Fruit fly (Drosophila melanogaster): Measurements from ENCODE around the gene lft.
A peak's percentile ranks its signal among the peaks of the same experiment; 100 is the strongest.

The lft gene

DNA sequence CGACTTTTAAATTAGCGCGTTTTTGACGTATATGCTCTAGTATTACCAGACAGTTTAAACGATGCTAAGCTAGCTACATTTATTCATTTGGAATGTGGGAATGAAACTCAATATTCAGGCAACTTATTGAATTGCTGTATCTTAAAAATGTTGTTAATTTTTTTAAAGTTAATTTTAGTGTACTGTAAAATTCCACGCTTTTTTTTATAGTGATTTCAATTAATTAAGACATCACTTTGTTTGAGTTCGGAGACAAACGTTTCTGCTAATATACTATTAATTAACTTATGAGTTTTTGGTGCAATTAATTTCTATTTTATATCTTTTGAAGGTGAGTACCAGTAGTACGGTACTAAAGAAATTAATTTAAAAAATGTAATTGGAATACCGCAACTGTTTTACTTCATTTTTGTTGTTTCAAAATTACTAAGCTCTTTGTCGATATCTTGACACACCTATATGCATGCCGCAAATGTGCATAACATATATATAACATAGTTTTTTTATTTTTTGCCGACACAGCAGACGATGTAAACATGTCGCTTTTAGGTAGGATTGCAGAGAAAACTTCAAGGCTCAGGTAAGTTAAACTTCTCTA is 22.0 kb downstream of the lft start, which contains the start of the genes Cdk1 and mRpS7 (continued):
- TF ChIP-seq so (GFP tag; IDR thresholded peaks at IDR 0.05) (0 out of 3 replicates have a peak, but pooled peaks have one; percentile 34), Dbx (GFP tag; IDR thresholded peaks at IDR 0.05) (peak; percentile 63; the same call in 2 of the 3 replicates), Hmr (GFP tag; optimal IDR thresholded peaks at IDR 0.05) (peak; percentile 73), bab2 (GFP tag; optimal IDR thresholded peaks at IDR 0.05) (peak; percentile 59), az2 (GFP tag; optimal IDR thresholded peaks at IDR 0.05) (peak; percentile 67), CG2129 (GFP tag; IDR thresholded peaks at IDR 0.05; ENCODE audit: partially characterized antibody) (no peak), CoRest (tag; optimal IDR thresholded peaks at IDR 0.05) (peak; percentile 90), hth (optimal IDR thresholded peaks at IDR 0.05) (no peak), CG10462 (GFP tag; optimal IDR thresholded peaks at IDR 0.05) (peak; percentile 46), E2f2 (GFP tag; IDR thresholded peaks at IDR 0.05) (peak; percentile 82), zfh2 (GFP tag; optimal IDR thresholded peaks at IDR 0.05) (peak; percentile 52), NC2β (GFP tag; optimal IDR thresholded peaks at IDR 0.05) (peak; percentile 31), wek (GFP tag; optimal IDR thresholded peaks at IDR 0.05) (peak; percentile 57), CG13775 (GFP tag; optimal IDR thresholded peaks at IDR 0.05) (peak; percentile 80), PHDP (tag; optimal IDR thresholded peaks at IDR 0.05) (peak; percentile 81), CG8388 (GFP tag; optimal IDR thresholded peaks at IDR 0.05) (peak; percentile 79), aop (GFP tag; IDR thresholded peaks at IDR 0.05) (no peak), ttk (GFP tag; IDR thresholded peaks at IDR 0.05) (peak; percentile 63; the same call in 1 of the 2 replicates), CG1529 (GFP tag; optimal IDR thresholded peaks at IDR 0.05) (peak; percentile 45), slou (GFP tag; optimal IDR thresholded peaks at IDR 0.05) (peak; percentile 45), zfh1 (GFP tag; IDR thresholded peaks at IDR 0.05) (peak; percentile 73), CG3065 (GFP tag; optimal IDR thresholded peaks at IDR 0.05) (no peak), dati (GFP tag; IDR thresholded peaks at IDR 0.05) (peak; percentile 16; the same call in 1 of the 2 replicates), Atf6 (GFP tag; IDR thresholded peaks at IDR 0.05) (peak; percentile 79), CG15601 (tag; optimal IDR thresholded peaks at IDR 0.05) (peak; percentile 75), CG17328 (GFP tag; IDR thresholded peaks at IDR 0.05) (peak; percentile 70), dmrt11E (tag; optimal IDR thresholded peaks at IDR 0.05) (peak; percentile 71), Myb (GFP tag; optimal IDR thresholded peaks at IDR 0.05) (peak; percentile 40), CG7357 (GFP tag; IDR thresholded peaks at IDR 0.05) (peak; percentile 65; the same call in 2 of the 3 replicates), Ravus (GFP tag; IDR thresholded peaks at IDR 0.05) (no peak; the same call in 1 of the 2 replicates), nmo (GFP tag; optimal IDR thresholded peaks at IDR 0.05) (peak; percentile 92), Hmx (GFP tag; optimal IDR thresholded peaks at IDR 0.05) (peak; percentile 37), CG12219 (GFP tag; optimal IDR thresholded peaks at IDR 0.05) (peak; percentile 33), CG10267 (tag; optimal IDR thresholded peaks at IDR 0.05) (peak; percentile 74), CG34376 (GFP tag; optimal IDR thresholded peaks at IDR 0.05) (no peak), tna (GFP tag; IDR thresholded peaks at IDR 0.05; ENCODE audit: partially characterized antibody) (no peak), MESR4 (GFP tag; optimal IDR thresholded peaks at IDR 0.05) (peak; percentile 62), CG14965 (GFP tag; optimal IDR thresholded peaks at IDR 0.05; ENCODE audit: borderline replicate concordance) (no peak), CG8281 (tag; optimal IDR thresholded peaks at IDR 0.05) (no peak), CG12391 (tag; optimal IDR thresholded peaks at IDR 0.05) (peak; percentile 89), ara (GFP tag; IDR thresholded peaks at IDR 0.05) (no peak), Nf-YB (GFP tag; optimal IDR thresholded peaks at IDR 0.05) (peak; percentile 51), CG13287 (GFP tag; IDR thresholded peaks at IDR 0.05; ENCODE audit: partially characterized antibody) (no peak), unpg (GFP tag; optimal IDR thresholded peaks at IDR 0.05) (peak; percentile 79), CG10654 (GFP tag; optimal IDR thresholded peaks at IDR 0.05) (peak; percentile 46), p53 (GFP tag; optimal IDR thresholded peaks at IDR 0.05) (no peak), pita (GFP tag; optimal IDR thresholded peaks at IDR 0.05) (no peak), Meics (GFP tag; optimal IDR thresholded peaks at IDR 0.05) (peak; percentile 79), Abd-B (GFP tag; optimal IDR thresholded peaks at IDR 0.05) (no peak), Poxn (GFP tag; IDR thresholded peaks at IDR 0.05) (0 out of 2 replicates have a peak, but pooled peaks have one; percentile 35)

All from whole organism, embryonic.